Worm (Caenorhabditis elegans) whole organism, L2 larva: ENCODE measurements around the gene gskl-1.
"Not testable (repeated sequence)": the region's sequence is repeated elsewhere in the genome, so short reads cannot be mapped to it uniquely, and the experiment has no call there.

Experiments used
- C34F6.9 ChIP-seq: fragments of 150-350 bp; optimal IDR thresholded peaks from 2 replicates; lab custom pipeline; 2014; ENCODE audit warnings: missing biosample characterization, missing genetic modification characterization
- R02D3.7 ChIP-seq: fragments of 150-350 bp; optimal IDR thresholded peaks from 2 replicates; lab custom pipeline; 2014; ENCODE audit warnings: missing biosample characterization, missing genetic modification characterization
- Y55F3AM.14 ChIP-seq: fragments of 200-800 bp; sonication (Bioruptor generic); optimal IDR thresholded peaks from 2 replicates; lab custom pipeline; 2018; ENCODE audit warnings: mild to moderate bottlenecking, missing genetic modification characterization, missing compliant biosample characterization
- ZK546.5 ChIP-seq: sonication (generic microtip); optimal IDR thresholded peaks from 2 replicates; lab custom pipeline; 2017; ENCODE audit warnings: missing biosample characterization, missing genetic modification characterization
- alr-1 ChIP-seq: fragments of 150-350 bp; optimal IDR thresholded peaks from 2 replicates; lab custom pipeline; 2014; ENCODE audit warnings: missing biosample characterization, missing genetic modification characterization
- aly-2 ChIP-seq: fragments of 150-350 bp; optimal IDR thresholded peaks from 2 replicates; lab custom pipeline; 2014; ENCODE audit warnings: missing biosample characterization, missing genetic modification characterization
- ama-1 ChIP-seq: fragments of 150-350 bp; optimal IDR thresholded peaks from 2 replicates; lab custom pipeline; 2018; ENCODE audit warnings: inconsistent platforms
- blmp-1 ChIP-seq: sonication (generic microtip); optimal IDR thresholded peaks from 2 replicates; lab custom pipeline; 2017; ENCODE audit warnings: missing genetic modification characterization, mild to moderate bottlenecking, missing compliant biosample characterization, antibody characterized with exemption, moderate library complexity; ENCODE audit not compliant: insufficient read depth
- ceh-16 ChIP-seq: fragments of 150-350 bp; optimal IDR thresholded peaks from 2 replicates; lab custom pipeline; 2014; ENCODE audit warnings: missing biosample characterization, missing genetic modification characterization
- ceh-82 ChIP-seq: fragments of 150-350 bp; optimal IDR thresholded peaks from 2 replicates; lab custom pipeline; 2014; ENCODE audit warnings: missing biosample characterization, missing genetic modification characterization
- crh-2 ChIP-seq: sonication (generic microtip); optimal IDR thresholded peaks from 2 replicates; lab custom pipeline; 2017; ENCODE audit warnings: missing biosample characterization, missing genetic modification characterization
- dmd-4 ChIP-seq: sonication (generic microtip); optimal IDR thresholded peaks from 2 replicates; lab custom pipeline; 2017; ENCODE audit warnings: missing biosample characterization, missing genetic modification characterization
- fos-1 ChIP-seq: fragments of 150-350 bp; optimal IDR thresholded peaks from 2 replicates; lab custom pipeline; 2014; ENCODE audit warnings: missing biosample characterization, missing genetic modification characterization
- gmeb-1 ChIP-seq: fragments of 150-350 bp; optimal IDR thresholded peaks from 2 replicates; lab custom pipeline; 2014; ENCODE audit warnings: missing biosample characterization, missing genetic modification characterization
- lin-11 ChIP-seq: fragments of 150-350 bp; sonication (generic microtip); optimal IDR thresholded peaks from 2 replicates; lab custom pipeline; 2014; ENCODE audit warnings: missing biosample characterization, missing genetic modification characterization, inconsistent platforms, mixed read lengths
- lin-13 ChIP-seq: fragments of 150-350 bp; optimal IDR thresholded peaks from 2 replicates; lab custom pipeline; 2014; ENCODE audit warnings: missing biosample characterization, missing genetic modification reagents, missing genetic modification characterization
- lin-39 ChIP-seq: fragments of 150-350 bp; optimal IDR thresholded peaks from 2 replicates; lab custom pipeline; 2014; ENCODE audit warnings: missing biosample characterization, missing genetic modification reagents, missing genetic modification characterization
- lsy-2 ChIP-seq, 2 experiments: fragments of 150-350 bp in 1 of 2; sonication (generic microtip) in 1 of 2; optimal IDR thresholded peaks; 2 replicates each; lab custom pipeline; 2014 to 2017; ENCODE audit warnings: missing biosample characterization in 2 of 2, missing genetic modification characterization in 2 of 2
- mab-5 ChIP-seq: fragments of 150-350 bp; optimal IDR thresholded peaks from 2 replicates; lab custom pipeline; 2014; ENCODE audit warnings: missing biosample characterization, missing genetic modification characterization
- mbf-1 ChIP-seq: sonication (generic microtip); optimal IDR thresholded peaks from 2 replicates; lab custom pipeline; 2017; ENCODE audit warnings: missing biosample characterization, missing genetic modification characterization
- nhr-10 ChIP-seq: sonication (generic microtip); optimal IDR thresholded peaks from 2 replicates; lab custom pipeline; 2017; ENCODE audit warnings: missing biosample characterization, missing genetic modification characterization
- nhr-11 ChIP-seq: fragments of 150-350 bp; optimal IDR thresholded peaks from 2 replicates; lab custom pipeline; 2014; ENCODE audit warnings: missing biosample characterization, missing genetic modification characterization
- nhr-129 ChIP-seq: fragments of 150-350 bp; optimal IDR thresholded peaks from 2 replicates; lab custom pipeline; 2014; ENCODE audit warnings: missing biosample characterization, missing genetic modification characterization
- nhr-21 ChIP-seq: fragments of 150-350 bp; optimal IDR thresholded peaks from 2 replicates; lab custom pipeline; 2014; ENCODE audit warnings: missing biosample characterization, missing genetic modification characterization
- nhr-23 ChIP-seq: fragments of 150-350 bp; optimal IDR thresholded peaks from 2 replicates; lab custom pipeline; 2014; ENCODE audit warnings: missing biosample characterization, missing genetic modification reagents, missing genetic modification characterization
- nhr-237 ChIP-seq: fragments of 150-350 bp; optimal IDR thresholded peaks from 2 replicates; lab custom pipeline; 2014; ENCODE audit warnings: missing biosample characterization, missing genetic modification characterization
- nhr-25 ChIP-seq: fragments of 150-350 bp; sonication (generic microtip); optimal IDR thresholded peaks from 3 replicates; lab custom pipeline; 2014; ENCODE audit warnings: missing biosample characterization, missing genetic modification characterization
- nhr-6 ChIP-seq: fragments of 150-350 bp; optimal IDR thresholded peaks from 2 replicates; lab custom pipeline; 2014; ENCODE audit warnings: missing biosample characterization, missing genetic modification characterization
- sem-4 ChIP-seq: fragments of 150-350 bp; optimal IDR thresholded peaks from 2 replicates; lab custom pipeline; 2014; ENCODE audit warnings: missing biosample characterization, missing genetic modification reagents, missing genetic modification characterization
- sma-3 ChIP-seq: sonication (generic microtip); optimal IDR thresholded peaks from 2 replicates; lab custom pipeline; 2016; ENCODE audit warnings: missing genetic modification reagents, missing genetic modification characterization, missing compliant biosample characterization
- unc-55 ChIP-seq: fragments of 150-350 bp; sonication (generic microtip); optimal IDR thresholded peaks from 3 replicates; lab custom pipeline; 2014; ENCODE audit warnings: missing biosample characterization, missing genetic modification reagents, missing genetic modification characterization
- ztf-11 ChIP-seq: sonication (generic microtip); optimal IDR thresholded peaks from 2 replicates; lab custom pipeline; 2017; ENCODE audit warnings: missing biosample characterization, missing genetic modification characterization
- ztf-4 ChIP-seq: fragments of 150-350 bp; optimal IDR thresholded peaks from 2 replicates; lab custom pipeline; 2014; ENCODE audit warnings: missing biosample characterization, missing genetic modification characterization

gskl-1 gene

DNA sequence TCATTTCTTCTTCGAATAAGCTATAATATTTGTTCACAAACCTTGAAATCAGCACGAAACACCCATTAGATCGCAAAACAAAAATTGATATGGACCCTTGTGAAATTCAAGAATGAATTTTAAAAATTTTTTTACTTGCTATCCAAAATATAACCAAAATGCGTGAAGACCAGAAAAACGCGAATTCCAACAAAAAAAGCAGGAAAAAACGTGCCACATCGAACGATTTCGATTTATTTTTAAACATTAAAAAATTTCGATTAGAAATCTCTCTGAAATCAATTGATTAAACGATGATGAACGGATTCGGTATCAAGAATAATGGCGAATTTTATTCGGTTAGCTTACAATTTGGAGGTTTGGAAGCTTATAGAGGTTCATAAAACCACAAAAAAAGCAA is at the start of gene gskl-1, which contains the start of gene tceb-3:
gskl-1 (plus strand) TSS at position 243 of the 400 bp plus-strand sequence.
tceb-3 (minus strand) TSS at position 101 of the 400 bp plus-strand sequence.
- TF ChIP-seq ztf-4 (no peak), aly-2 (tag; lab: Kevin White, UChicago) (no peak), unc-55 (GFP tag; lab: Kevin White, UChicago) (no peak), lin-11 (tag; lab: Kevin White, UChicago) (no peak), nhr-21 (tag; lab: Kevin White, UChicago) (no peak), fos-1 (tag; lab: Kevin White, UChicago) (no peak), ama-1 (lab: Kevin White, UChicago) (no peak)

- TF ChIP-seq ztf-11 (tag; lab: Kevin White, UChicago) = no peak
- no peak for TF ChIP-seq fos-1 (tag; lab: Kevin White, UChicago)
- no peak for TF ChIP-seq mab-5
- TF ChIP-seq C34F6.9 (tag; lab: Kevin White, UChicago) = no peak
- TF ChIP-seq nhr-129 (tag; lab: Kevin White, UChicago) = no peak
- no peak for TF ChIP-seq ama-1 (lab: Kevin White, UChicago)
- TF ChIP-seq alr-1 (tag; lab: Kevin White, UChicago) = no peak
These were observed 48.4 kb upstream of the gskl-1 start for ce11 chrII:10898998-10899397.

- TF ChIP-seq nhr-11 (no peak), lin-39 (tag; lab: Kevin White, UChicago) (no peak), sem-4 (tag; lab: Kevin White, UChicago) (no peak), nhr-23 (tag; lab: Kevin White, UChicago) (no peak), nhr-10 (tag; lab: Kevin White, UChicago) (no peak), sma-3 (GFP tag; lab: Kevin White, UChicago) (no peak), mbf-1 (tag; lab: Kevin White, UChicago) (no peak), Y55F3AM.14 (GFP tag; lab: Kevin White, UChicago) (no peak), ZK546.5 (no peak), ceh-82 (tag; lab: Kevin White, UChicago) (no peak), ztf-11 (tag; lab: Kevin White, UChicago) (no peak), blmp-1 (tag; lab: Kevin White, UChicago) (no peak), crh-2 (tag; lab: Kevin White, UChicago) (no peak), lin-13 (GFP tag; lab: Kevin White, UChicago) (no peak)
These were observed 45.3 kb upstream of the gskl-1 start, which contains the start of gene gly-1 for ce11 chrII:10902104-10902503. Gene gly-1 (minus strand): TSS chrII:10902204.

ce11 chrII:10904379-10904778 is 43.0 kb upstream of the gskl-1 start, which contains the start of gene sra-12:
Gene sra-12 (minus strand): TSS chrII:10904479.
- not testable (repeated sequence) for TF ChIP-seq nhr-11; aly-2 (tag; lab: Kevin White, UChicago); nhr-237 (tag; lab: Kevin White, UChicago)
- TF ChIP-seq, all 48 proteins: peak for 0; not testable (repeated sequence) for 48

- TF ChIP-seq mbf-1 (tag; lab: Kevin White, UChicago) (no peak), sem-4 (tag; lab: Kevin White, UChicago) (no peak), nhr-6 (tag; lab: Kevin White, UChicago) (no peak), ceh-16 (tag; lab: Kevin White, UChicago) (no peak)
These were observed 37.1 kb upstream of the gskl-1 start, which contains the start of gene sra-11 for ce11 chrII:10910219-10910618. Gene sra-11 (minus strand): TSS chrII:10910319.

DNA sequence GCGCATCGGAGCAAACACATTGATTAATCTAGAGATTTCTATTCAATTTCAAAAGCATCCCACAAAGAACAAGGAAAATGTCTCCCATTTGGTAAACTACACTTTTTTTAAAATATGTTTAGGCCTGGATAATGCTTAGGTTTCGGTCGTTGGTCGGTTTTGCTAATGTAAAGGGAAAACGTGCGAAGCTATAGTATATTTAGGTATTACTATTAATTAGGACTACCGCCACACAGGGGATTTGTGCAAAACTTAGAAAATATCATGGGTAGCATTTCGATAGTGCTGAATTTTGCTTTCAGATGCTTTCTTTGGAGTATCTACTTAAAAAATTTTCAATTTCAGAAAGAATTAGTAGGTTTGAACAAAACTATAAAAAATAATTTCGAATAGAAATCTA is 34.4 kb upstream of the gskl-1 start:
- TF ChIP-seq ama-1 (lab: Kevin White, UChicago) = no peak
- TF ChIP-seq nhr-129 (tag; lab: Kevin White, UChicago) = no peak
- TF ChIP-seq nhr-25 (tag; lab: Kevin White, UChicago) = no peak
- TF ChIP-seq lsy-2 (tag; optimal IDR thresholded peaks at IDR 0.05; lab: Kevin White, UChicago) = no peak

- no peak for TF ChIP-seq R02D3.7 (tag; lab: Kevin White, UChicago)
- no peak for TF ChIP-seq nhr-10 (tag; lab: Kevin White, UChicago)
- TF ChIP-seq blmp-1 (tag; lab: Kevin White, UChicago) = no peak
- TF ChIP-seq mbf-1 (tag; lab: Kevin White, UChicago) = no peak
- TF ChIP-seq lsy-2 (tag; optimal IDR thresholded peaks at IDR 0.05; lab: Kevin White, UChicago) = no peak
- TF ChIP-seq nhr-21 (tag; lab: Kevin White, UChicago) = no peak
- no peak for TF ChIP-seq dmd-4 (tag; lab: Kevin White, UChicago)
- TF ChIP-seq aly-2 (tag; lab: Kevin White, UChicago) = no peak
- no peak for TF ChIP-seq gmeb-1
These were observed 33.0 kb upstream of the gskl-1 start, which contains the start of gene F44F4.15 for ce11 chrII:10914366-10914765. Gene F44F4.15 (plus strand): TSS chrII:10914666.
